Worm (Caenorhabditis elegans) whole organism, L3 larva: ENCODE results near the gene sbt-1.

Experiments used
- ceh-82 ChIP-seq: fragments of 150-350 bp; optimal IDR thresholded peaks from 2 replicates; lab custom pipeline; 2014; ENCODE audit warnings: missing biosample characterization, missing genetic modification characterization
- ceh-9 ChIP-seq: sonication (generic microtip); optimal IDR thresholded peaks from 2 replicates; lab custom pipeline; 2018; ENCODE audit warnings: missing biosample characterization, missing genetic modification characterization
- fkh-10 ChIP-seq: sonication (generic microtip); optimal IDR thresholded peaks from 2 replicates; lab custom pipeline; 2017; ENCODE audit warnings: missing biosample characterization, missing genetic modification reagents, missing genetic modification characterization
- lin-39 ChIP-seq: fragments of 150-350 bp; optimal IDR thresholded peaks from 2 replicates; lab custom pipeline; 2018; ENCODE audit warnings: missing biosample characterization, missing genetic modification reagents, missing genetic modification characterization
- nhr-25 ChIP-seq: sonication (generic microtip); optimal IDR thresholded peaks from 2 replicates; lab custom pipeline; 2017; ENCODE audit warnings: missing biosample characterization, missing genetic modification characterization
- nhr-76 ChIP-seq: fragments of 150-350 bp; sonication (generic microtip); optimal IDR thresholded peaks from 5 replicates; lab custom pipeline; 2014; ENCODE audit warnings: missing biosample characterization, missing genetic modification characterization
- pha-4 ChIP-seq: fragments of 150-350 bp; optimal IDR thresholded peaks from 2 replicates; lab custom pipeline; 2014; ENCODE audit warnings: missing biosample characterization, missing genetic modification reagents, missing genetic modification characterization
- zag-1 ChIP-seq: fragments of 150-350 bp; optimal IDR thresholded peaks from 2 replicates; lab custom pipeline; 2014; ENCODE audit warnings: missing biosample characterization, missing genetic modification characterization

- TF ChIP-seq ceh-82 (tag; lab: Kevin White, UChicago): no peak
- no peak for TF ChIP-seq pha-4 (tag; lab: Kevin White, UChicago)
- no peak for TF ChIP-seq zag-1 (tag; lab: Kevin White, UChicago)
- no peak for TF ChIP-seq nhr-25
- no peak for TF ChIP-seq ceh-9 (tag; lab: Kevin White, UChicago)
- TF ChIP-seq fkh-10 (GFP tag; lab: Kevin White, UChicago): no peak
- TF ChIP-seq lin-39 (tag; lab: Kevin White, UChicago): no peak
- TF ChIP-seq nhr-76 (tag; lab: Kevin White, UChicago): no peak
Measured at ce11 chrV:20824962-20825609, 3.6 kb downstream of the sbt-1 start, which contains the start of the genes gcy-22 and grl-14.
